Worm (Caenorhabditis elegans): ENCODE data around the gene Y55F3AM.9.

- no peak for TF ChIP-seq klf-2 (GFP tag; conservative IDR thresholded peaks at IDR 0.05)
- TF ChIP-seq T22C8.4 (GFP tag; IDR thresholded peaks at IDR 0.05): no peak
Measured at ce11 chrIV:1040537-1040936, 31.0 kb upstream of the Y55F3AM.9 start.
